Fruit fly (Drosophila melanogaster) whole organism, embryonic: ENCODE measurements around the gene CG31109.
A peak's percentile ranks its signal among the peaks of the same experiment; 100 is the strongest.

ENCODE experiments used
- Ada2b ChIP-seq: fragments of 200-800 bp; sonication (Bioruptor generic); IDR thresholded peaks from 2 replicates; pipeline ENCODE4 v1.3.6; 2022; ENCODE audit warnings: missing biosample characterization, missing genetic modification characterization
- Antp ChIP-seq: fragments of 200-800 bp; sonication (Bioruptor generic); optimal IDR thresholded peaks from 3 replicates; lab custom pipeline; 2016; ENCODE audit warnings: missing biosample characterization, missing genetic modification characterization
- BEAF-32 ChIP-seq: fragments of 200-800 bp; sonication (Bioruptor generic); optimal IDR thresholded peaks from 3 replicates; lab custom pipeline; 2017; ENCODE audit warnings: missing biosample characterization, missing genetic modification characterization, mild to moderate bottlenecking, moderate library complexity, missing genetic modification reagents
- CG10366 ChIP-seq: fragments of 200-800 bp; sonication (Bioruptor generic); IDR thresholded peaks from 2 replicates; pipeline ENCODE4 v1.3.6; 2022; ENCODE audit warnings: missing biosample characterization, missing genetic modification characterization
- CG10462 ChIP-seq: fragments of 200-800 bp; sonication (Bioruptor generic); optimal IDR thresholded peaks from 2 replicates; lab custom pipeline; 2016; ENCODE audit warnings: missing biosample characterization, missing genetic modification characterization
- CG10654 ChIP-seq: fragments of 200-800 bp; sonication (Bioruptor generic); optimal IDR thresholded peaks from 2 replicates; lab custom pipeline; 2016; ENCODE audit warnings: missing biosample characterization, missing genetic modification characterization
- CG11398 ChIP-seq: fragments of 200-800 bp; sonication (Bioruptor generic); optimal IDR thresholded peaks from 2 replicates; lab custom pipeline; 2016; ENCODE audit warnings: missing biosample characterization, missing genetic modification characterization
- CG12236 ChIP-seq: fragments of 200-800 bp; sonication (Bioruptor generic); optimal IDR thresholded peaks from 2 replicates; lab custom pipeline; 2016; ENCODE audit warnings: missing biosample characterization, missing genetic modification characterization
- CG14667 ChIP-seq: fragments of 200-800 bp; sonication (Bioruptor generic); IDR thresholded peaks from 2 replicates; pipeline ENCODE4 v1.3.6; 2022; ENCODE audit warnings: missing biosample characterization, missing genetic modification characterization
- CG16779 ChIP-seq: fragments of 200-800 bp; sonication (Bioruptor generic); IDR thresholded peaks from 2 replicates; pipeline ENCODE4 v1.3.6; 2022; ENCODE audit warnings: missing biosample characterization, missing genetic modification characterization
- CG16863 ChIP-seq: fragments of 200-800 bp; sonication (Bioruptor generic); optimal IDR thresholded peaks from 3 replicates; lab custom pipeline; 2016; ENCODE audit warnings: missing biosample characterization, missing genetic modification characterization
- CG17328 ChIP-seq: fragments of 200-800 bp; sonication (Bioruptor generic); IDR thresholded peaks from 2 replicates; pipeline ENCODE4 v1.3.6; 2022; ENCODE audit warnings: missing biosample characterization, missing genetic modification characterization
- CG32767 ChIP-seq: fragments of 200-800 bp; sonication (Bioruptor generic); IDR thresholded peaks from 2 replicates; pipeline ENCODE4 v1.3.6; 2022; ENCODE audit warnings: missing biosample characterization, missing genetic modification characterization
- CG32772 ChIP-seq: fragments of 200-800 bp; sonication (Bioruptor generic); IDR thresholded peaks from 2 replicates; pipeline ENCODE4 v1.3.6; 2022; ENCODE audit warnings: missing biosample characterization, missing genetic modification characterization
- CG34224 ChIP-seq: fragments of 200-800 bp; sonication (Bioruptor generic); IDR thresholded peaks from 3 replicates; pipeline ENCODE4 v1.3.6; 2022; ENCODE audit warnings: missing biosample characterization, missing genetic modification characterization; ENCODE audit not compliant: partially characterized antibody
- CG3995 ChIP-seq: fragments of 200-800 bp; sonication (Bioruptor generic); optimal IDR thresholded peaks from 3 replicates; lab custom pipeline; 2016; ENCODE audit warnings: missing biosample characterization, missing genetic modification characterization
- CG4730 ChIP-seq: fragments of 200-800 bp; sonication (Bioruptor generic); IDR thresholded peaks from 2 replicates; pipeline ENCODE4 v1.3.6; 2022; ENCODE audit warnings: missing biosample characterization, missing genetic modification characterization
- CG6175 ChIP-seq: fragments of 200-800 bp; sonication (Bioruptor generic); IDR thresholded peaks from 3 replicates; pipeline ENCODE4 v1.3.6; 2022; ENCODE audit warnings: missing biosample characterization, missing genetic modification characterization
- CG7372 ChIP-seq: fragments of 200-800 bp; sonication (Bioruptor generic); IDR thresholded peaks from 2 replicates; pipeline ENCODE4 v1.3.6; 2022; ENCODE audit warnings: missing biosample characterization, missing genetic modification characterization
- CG8359 ChIP-seq: fragments of 200-800 bp; sonication (Bioruptor generic); optimal IDR thresholded peaks from 2 replicates; lab custom pipeline; 2017; ENCODE audit warnings: missing biosample characterization, mild to moderate bottlenecking, missing genetic modification characterization, borderline replicate concordance
- CG9437 ChIP-seq: fragments of 200-800 bp; sonication (Bioruptor generic); optimal IDR thresholded peaks from 2 replicates; lab custom pipeline; 2018; ENCODE audit warnings: missing biosample characterization, mild to moderate bottlenecking, missing genetic modification characterization
- CrebB ChIP-seq: fragments of 200-800 bp; sonication (Bioruptor generic); optimal IDR thresholded peaks from 3 replicates; lab custom pipeline; 2018; ENCODE audit warnings: missing biosample characterization, mild to moderate bottlenecking, missing genetic modification characterization
- Dbx ChIP-seq: fragments of 200-800 bp; sonication (Bioruptor generic); IDR thresholded peaks from 3 replicates; pipeline ENCODE4 v1.3.6; 2022; ENCODE audit warnings: missing biosample characterization, missing genetic modification characterization
- Dip2 ChIP-seq: fragments of 200-800 bp; sonication (Bioruptor generic); IDR thresholded peaks from 2 replicates; pipeline ENCODE4 v1.3.6; 2022; ENCODE audit warnings: missing biosample characterization, missing genetic modification characterization
- Dll ChIP-seq: fragments of 200-800 bp; sonication (Bioruptor generic); IDR thresholded peaks from 4 replicates; pipeline ENCODE4 v1.3.6; 2022; ENCODE audit warnings: missing biosample characterization, missing genetic modification characterization; ENCODE audit not compliant: partially characterized antibody
- Dp ChIP-seq: fragments of 200-800 bp; sonication (Bioruptor generic); optimal IDR thresholded peaks from 2 replicates; lab custom pipeline; 2018; ENCODE audit warnings: missing biosample characterization, mild to moderate bottlenecking, missing genetic modification characterization, moderate library complexity
- ERR ChIP-seq: fragments of 200-800 bp; sonication (Bioruptor generic); optimal IDR thresholded peaks from 2 replicates; lab custom pipeline; 2016; ENCODE audit warnings: missing biosample characterization, missing genetic modification characterization
- Fer3 ChIP-seq: fragments of 200-800 bp; sonication (Bioruptor generic); optimal IDR thresholded peaks from 2 replicates; lab custom pipeline; 2018; ENCODE audit warnings: missing biosample characterization, mild to moderate bottlenecking, missing genetic modification characterization, moderate library complexity
- GATAe ChIP-seq: fragments of 200-800 bp; sonication (Bioruptor generic); conservative IDR thresholded peaks from 2 replicates; pipeline ENCODE4 v1.3.6; 2022; ENCODE audit warnings: missing biosample characterization, missing genetic modification characterization
- Gug ChIP-seq: fragments of 200-800 bp; sonication (Bioruptor generic); IDR thresholded peaks from 4 replicates; pipeline ENCODE4 v1.3.6; 2022; ENCODE audit warnings: missing biosample characterization, missing genetic modification characterization
- HHEX ChIP-seq: fragments of 200-800 bp; sonication (Bioruptor generic); optimal IDR thresholded peaks from 3 replicates; lab custom pipeline; 2017; ENCODE audit warnings: missing biosample characterization, mild to moderate bottlenecking, missing genetic modification characterization, missing genetic modification reagents
- Sin3A ChIP-seq: fragments of >200 bp; optimal IDR thresholded peaks from 2 replicates; lab custom pipeline; 2018
- Xrp1 ChIP-seq: fragments of 200-800 bp; sonication (Bioruptor generic); IDR thresholded peaks from 2 replicates; pipeline ENCODE4 v1.3.6; 2022; ENCODE audit warnings: missing biosample characterization, missing genetic modification characterization
- bbx ChIP-seq: fragments of 200-800 bp; sonication (Bioruptor generic); IDR thresholded peaks from 2 replicates; pipeline ENCODE4 v1.3.6; 2022; ENCODE audit warnings: missing biosample characterization, missing genetic modification characterization; ENCODE audit not compliant: partially characterized antibody
- bsh ChIP-seq, 2 experiments: fragments of 200-800 bp; sonication (Bioruptor generic); optimal IDR thresholded peaks; 2 replicates each; lab custom pipeline; 2017 to 2018; ENCODE audit warnings: mild to moderate bottlenecking in 2 of 2, missing biosample characterization in 2 of 2, missing genetic modification characterization in 2 of 2, moderate library complexity in 1 of 2
- danr ChIP-seq: fragments of 200-800 bp; sonication (Bioruptor generic); IDR thresholded peaks from 2 replicates; pipeline ENCODE4 v1.3.6; 2022; ENCODE audit warnings: missing biosample characterization, missing genetic modification characterization
- disco-r ChIP-seq: fragments of 200-800 bp; sonication (Bioruptor generic); optimal IDR thresholded peaks from 2 replicates; lab custom pipeline; 2016; ENCODE audit warnings: missing biosample characterization, missing genetic modification characterization
- ems ChIP-seq: fragments of 200-800 bp; sonication (Bioruptor generic); optimal IDR thresholded peaks from 3 replicates; lab custom pipeline; 2016; ENCODE audit warnings: missing biosample characterization, missing genetic modification characterization
- en ChIP-seq: fragments of 200-800 bp; sonication (Bioruptor generic); optimal IDR thresholded peaks from 2 replicates; lab custom pipeline; 2016; ENCODE audit warnings: missing biosample characterization, missing genetic modification characterization
- fu2 ChIP-seq: fragments of 200-800 bp; sonication (Bioruptor generic); optimal IDR thresholded peaks from 2 replicates; lab custom pipeline; 2016; ENCODE audit warnings: missing biosample characterization, missing genetic modification characterization
- gt ChIP-seq: fragments of 200-800 bp; sonication (Bioruptor generic); IDR thresholded peaks from 2 replicates; pipeline ENCODE4 v1.3.6; 2022; ENCODE audit warnings: missing biosample characterization, missing genetic modification characterization
- kni ChIP-seq: fragments of 200-800 bp; sonication (Bioruptor generic); optimal IDR thresholded peaks from 3 replicates; lab custom pipeline; 2017; ENCODE audit warnings: mild to moderate bottlenecking, missing biosample characterization, missing genetic modification reagents, missing genetic modification characterization
- nom ChIP-seq: fragments of 200-800 bp; sonication (Bioruptor generic); optimal IDR thresholded peaks from 2 replicates; lab custom pipeline; 2017; ENCODE audit warnings: missing biosample characterization, missing genetic modification characterization, mild to moderate bottlenecking, moderate library complexity, missing genetic modification reagents
- pfk ChIP-seq: fragments of 200-800 bp; sonication (Bioruptor generic); optimal IDR thresholded peaks from 2 replicates; lab custom pipeline; 2018; ENCODE audit warnings: missing biosample characterization, mild to moderate bottlenecking, missing genetic modification characterization, moderate library complexity
- scrt ChIP-seq: fragments of 200-800 bp; sonication (Bioruptor generic); optimal IDR thresholded peaks from 2 replicates; lab custom pipeline; 2018; ENCODE audit warnings: missing biosample characterization, mild to moderate bottlenecking, missing genetic modification characterization, moderate library complexity
- sim ChIP-seq: fragments of 200-800 bp; sonication (Bioruptor generic); IDR thresholded peaks from 2 replicates; pipeline ENCODE4 v1.3.6; 2022; ENCODE audit warnings: missing biosample characterization, missing genetic modification characterization
- sima ChIP-seq: fragments of 200-800 bp; sonication (Bioruptor generic); optimal IDR thresholded peaks from 2 replicates; lab custom pipeline; 2016; ENCODE audit warnings: missing biosample characterization, missing genetic modification characterization
- sna ChIP-seq: fragments of 200-800 bp; sonication (Bioruptor generic); IDR thresholded peaks from 2 replicates; pipeline ENCODE4 v1.3.6; 2022; ENCODE audit warnings: missing biosample characterization, missing genetic modification characterization; ENCODE audit not compliant: partially characterized antibody
- sqz ChIP-seq: fragments of 200-800 bp; sonication (Bioruptor generic); optimal IDR thresholded peaks from 3 replicates; lab custom pipeline; 2018; ENCODE audit warnings: missing biosample characterization, mild to moderate bottlenecking, missing genetic modification characterization
- tin ChIP-seq: fragments of 200-800 bp; sonication (Bioruptor generic); optimal IDR thresholded peaks from 3 replicates; lab custom pipeline; 2016; ENCODE audit warnings: missing biosample characterization, missing genetic modification characterization
- tll ChIP-seq, 2 experiments: fragments of 200-800 bp in 1 of 2; fragments of >200 bp in 1 of 2; sonication (Bioruptor generic) in 1 of 2; optimal IDR thresholded peaks; 2 replicates each; lab custom pipeline; 2017 to 2019; ENCODE audit warnings: missing biosample characterization in 2 of 2, missing genetic modification characterization in 2 of 2, mild to moderate bottlenecking in 1 of 2, moderate library complexity in 1 of 2

Gene CG31109

dm6 chr3R:25069569-25069968, 15.1 kb upstream of the CG31109 start, which contains the start of the genes Stt3B and CG11839 (continued):
- no peak for TF ChIP-seq GATAe
- no peak for TF ChIP-seq gt (GFP tag; lab: Robert Waterston, UW)
- peak; percentile 93 for TF ChIP-seq CG34224 (GFP tag; lab: Robert Waterston, UW)
- peak; percentile 10 for TF ChIP-seq sima (GFP tag; lab: Kevin White, UChicago)
- no peak for TF ChIP-seq CG6175 (GFP tag; lab: Robert Waterston, UW)
- peak; percentile 70 for TF ChIP-seq CG10654
- peak; percentile 97 for TF ChIP-seq Dll (GFP tag; lab: Robert Waterston, UW)
- TF ChIP-seq en (GFP tag; lab: Kevin White, UChicago), result peak; percentile 25
- TF ChIP-seq CG8359 (GFP tag; lab: Kevin White, UChicago), result no peak
- peak; percentile 70 for TF ChIP-seq Fer3 (tag; lab: Kevin White, UChicago)
- peak; percentile 56; the same call in 1 of the 2 replicates for TF ChIP-seq CG17328
- peak; percentile 39 for TF ChIP-seq CG10462 (GFP tag; lab: Kevin White, UChicago)
- no peak for TF ChIP-seq CG32772 (GFP tag; lab: Robert Waterston, UW)
- no peak for TF ChIP-seq Dip2 (GFP tag; lab: Robert Waterston, UW)
- TF ChIP-seq bsh (GFP tag; optimal IDR thresholded peaks at IDR 0.05; lab: Kevin White, UChicago), result no peak
- peak in 1 of 2 experiments; percentile 35 for TF ChIP-seq tll (GFP tag; optimal IDR thresholded peaks at IDR 0.05; lab: Kevin White, UChicago)
- peak; percentile 71 for TF ChIP-seq CG9437
- peak; percentile 58 for TF ChIP-seq Ada2b (GFP tag; lab: Robert Waterston, UW)
- peak; percentile 62; the same call in 1 of the 2 replicates for TF ChIP-seq Xrp1 (GFP tag; lab: Robert Waterston, UW)
- TF ChIP-seq Dp (GFP tag; lab: Kevin White, UChicago), result peak; percentile 44
- TF ChIP-seq fu2 (GFP tag; lab: Kevin White, UChicago), result peak; percentile 81
- no peak for TF ChIP-seq CG16779 (GFP tag; lab: Robert Waterston, UW)
- TF ChIP-seq CrebB (tag; lab: Kevin White, UChicago), result peak; percentile 3
- TF ChIP-seq nom (GFP tag; lab: Kevin White, UChicago), result peak; percentile 24
- peak; percentile 66; the same call in 3 of the 4 replicates for TF ChIP-seq Gug (GFP tag; lab: Robert Waterston, UW)
- TF ChIP-seq Antp, result peak; percentile 76
- TF ChIP-seq CG16863 (GFP tag; lab: Kevin White, UChicago), result peak; percentile 49
- TF ChIP-seq sim (GFP tag; lab: Robert Waterston, UW), result no peak
- peak; percentile 70 for TF ChIP-seq CG7372 (GFP tag; lab: Robert Waterston, UW)
- TF ChIP-seq CG3995 (GFP tag; lab: Kevin White, UChicago), result peak; percentile 4
- peak; percentile 76 for TF ChIP-seq pfk
- TF ChIP-seq sqz (GFP tag; lab: Kevin White, UChicago), result no peak
- TF ChIP-seq CG32767 (GFP tag; lab: Robert Waterston, UW), result no peak
- peak; percentile 84 for TF ChIP-seq bbx (GFP tag; lab: Robert Waterston, UW)
- TF ChIP-seq CG14667 (GFP tag; lab: Robert Waterston, UW), result no peak; the same call in 1 of the 2 replicates
- TF ChIP-seq CG4730 (GFP tag; lab: Robert Waterston, UW), result peak; percentile 46; the same call in 1 of the 2 replicates
- no peak for TF ChIP-seq CG10366 (GFP tag; lab: Robert Waterston, UW)
- peak; percentile 59 for TF ChIP-seq ERR (GFP tag; lab: Kevin White, UChicago)
- TF ChIP-seq CG11398 (GFP tag; lab: Kevin White, UChicago), result peak; percentile 64
- TF ChIP-seq tin (GFP tag; lab: Kevin White, UChicago), result peak; percentile 78
- peak; percentile 80 for TF ChIP-seq Dbx (GFP tag; lab: Robert Waterston, UW)
- TF ChIP-seq ems, result peak; percentile 82
- TF ChIP-seq danr (GFP tag; lab: Robert Waterston, UW), result no peak
- TF ChIP-seq HHEX (GFP tag; lab: Kevin White, UChicago), result no peak
- TF ChIP-seq Sin3A (lab: Kevin White, UChicago), result peak; percentile 93
- TF ChIP-seq CG12236 (GFP tag; lab: Kevin White, UChicago), result peak; percentile 46
- TF ChIP-seq kni, result no peak
- peak; percentile 93 for TF ChIP-seq sna (GFP tag; lab: Robert Waterston, UW)
- TF ChIP-seq scrt, result no peak
- peak; percentile 97 for TF ChIP-seq BEAF-32 (GFP tag; lab: Kevin White, UChicago)
- TF ChIP-seq disco-r (GFP tag; lab: Kevin White, UChicago), result peak; percentile 17
